Fruit fly (Drosophila melanogaster): ENCODE results near the gene KrT95D.

KrT95D gene

DNA sequence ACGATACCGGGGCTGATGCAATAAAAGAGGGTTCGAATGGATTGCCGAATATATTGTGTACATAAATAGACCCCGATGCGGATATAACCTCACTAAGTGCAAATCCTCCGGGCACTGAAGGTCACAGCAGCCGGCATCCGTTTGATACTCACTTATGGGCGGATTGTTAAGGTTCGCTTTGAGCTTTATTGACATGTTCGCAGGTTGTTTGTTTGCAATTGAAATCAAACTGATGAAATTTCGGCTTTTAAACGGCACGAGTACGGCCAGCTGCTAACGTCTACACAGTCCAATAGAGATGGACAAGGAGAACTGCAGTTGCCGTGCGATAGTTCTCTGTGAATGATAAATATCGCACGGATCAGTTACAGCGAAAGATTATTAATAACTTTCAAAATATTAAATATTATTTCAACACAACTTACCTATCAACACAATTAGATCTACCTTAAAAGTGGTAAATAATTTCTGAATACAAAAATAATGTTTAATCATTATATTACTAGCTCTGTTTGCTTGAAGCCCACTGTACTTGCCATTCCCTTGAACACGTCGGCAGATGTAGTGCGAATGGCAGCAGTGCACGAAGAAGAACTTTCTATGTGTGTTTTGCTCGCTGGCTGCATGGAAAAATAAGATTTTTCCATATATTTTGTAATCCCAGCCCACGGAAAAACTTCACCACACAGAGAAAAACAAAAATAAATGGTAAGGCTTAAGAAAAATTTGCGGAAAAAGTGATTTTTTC, 73.4 kb downstream of the KrT95D start, which contains the start of the genes GluProRS and AP-1sigma (continued):
- TF ChIP-seq B-H2 (GFP tag; optimal IDR thresholded peaks at IDR 0.05) (peak; percentile 86), TFAM (GFP tag; optimal IDR thresholded peaks at IDR 0.05) (no peak), bsh (GFP tag; optimal IDR thresholded peaks at IDR 0.05) (peak in 1 of 2 experiments; percentile 87), CkIIα-i1 (GFP tag; IDR thresholded peaks at IDR 0.05) (0 out of 2 replicates have a peak, but pooled peaks have one; percentile 42), Meics (GFP tag; optimal IDR thresholded peaks at IDR 0.05) (peak; percentile 87), tin (GFP tag; optimal IDR thresholded peaks at IDR 0.05) (peak; percentile 94), HmgD (GFP tag; optimal IDR thresholded peaks at IDR 0.05) (peak; percentile 85), kah (GFP tag; optimal IDR thresholded peaks at IDR 0.05) (peak; percentile 48), mam (GFP tag; optimal IDR thresholded peaks at IDR 0.05) (peak; percentile 90), phol (tag; optimal IDR thresholded peaks at IDR 0.05) (peak; percentile 94), chn (GFP tag; optimal IDR thresholded peaks at IDR 0.05) (peak; percentile 90), lov (optimal IDR thresholded peaks at IDR 0.05) (no peak), lov (GFP tag; IDR thresholded peaks at IDR 0.05) (peak; percentile 86; the same call in 2 of the 3 replicates), zen (tag; optimal IDR thresholded peaks at IDR 0.05) (peak; percentile 87)

- 0 out of 3 replicates have a peak, but pooled peaks have one; percentile 17 for TF ChIP-seq ci (GFP tag; IDR thresholded peaks at IDR 0.05)
- TF ChIP-seq CG17385 (GFP tag; optimal IDR thresholded peaks at IDR 0.05), result peak; percentile 70
- TF ChIP-seq p53 (GFP tag; optimal IDR thresholded peaks at IDR 0.05), result no peak
- TF ChIP-seq hkb (optimal IDR thresholded peaks at IDR 0.05), result no peak
- TF ChIP-seq hkb (GFP tag; IDR thresholded peaks at IDR 0.05), result 0 out of 2 replicates have a peak, but pooled peaks have one; percentile 34
- TF ChIP-seq crp (GFP tag; optimal IDR thresholded peaks at IDR 0.05), result peak in 1 of 2 experiments; percentile 49
- peak in 1 of 2 experiments; percentile 88 for TF ChIP-seq Eip74EF (GFP tag; optimal IDR thresholded peaks at IDR 0.05)
- TF ChIP-seq Trl (optimal IDR thresholded peaks at IDR 0.05), result peak; percentile 61 to 64
- TF ChIP-seq Trl (GFP tag; optimal IDR thresholded peaks at IDR 0.05), result no peak
- no peak for TF ChIP-seq tll (GFP tag; optimal IDR thresholded peaks at IDR 0.05)
- peak; percentile 64 for TF ChIP-seq sens (GFP tag)
- no peak for TF ChIP-seq gt (GFP tag; IDR thresholded peaks at IDR 0.05)
- TF ChIP-seq CG3163 (GFP tag; optimal IDR thresholded peaks at IDR 0.05), result peak; percentile 66
- TF ChIP-seq Oli (tag; optimal IDR thresholded peaks at IDR 0.05), result no peak
- peak; percentile 30; the same call in 1 of the 3 replicates for TF ChIP-seq row (GFP tag; IDR thresholded peaks at IDR 0.05)
- no peak for TF ChIP-seq phol (tag; optimal IDR thresholded peaks at IDR 0.05)
- TF ChIP-seq Dref (GFP tag; IDR thresholded peaks at IDR 0.05), result no peak
- TF ChIP-seq Blimp-1 (GFP tag; optimal IDR thresholded peaks at IDR 0.05), result peak; percentile 93
- TF ChIP-seq D19A (tag; optimal IDR thresholded peaks at IDR 0.05), result peak; percentile 81
- 0 out of 2 replicates have a peak, but pooled peaks have one; percentile 18 for TF ChIP-seq bbx (GFP tag; IDR thresholded peaks at IDR 0.05; ENCODE audit: partially characterized antibody)
- peak; percentile 40 for TF ChIP-seq nom (GFP tag; optimal IDR thresholded peaks at IDR 0.05)
Measured at dm6 chr3R:23955380-23955779, 76.2 kb downstream of the KrT95D start.

- TF ChIP-seq CG6854 (GFP tag; optimal IDR thresholded peaks at IDR 0.05) (no peak), Drgx (GFP tag; IDR thresholded peaks at IDR 0.05) (peak; percentile 56; the same call in 1 of the 2 replicates), gce (GFP tag; IDR thresholded peaks at IDR 0.05) (0 out of 3 replicates have a peak, but pooled peaks have one; percentile 18), nom (GFP tag; optimal IDR thresholded peaks at IDR 0.05) (peak; percentile 86), Jarid2 (GFP tag; optimal IDR thresholded peaks at IDR 0.05) (no peak), Adf1 (GFP tag; IDR thresholded peaks at IDR 0.05) (peak; percentile 29; the same call in 1 of the 2 replicates), bsh (GFP tag; optimal IDR thresholded peaks at IDR 0.05) (peak in 1 of 2 experiments; percentile 82), Chrac-16 (GFP tag; optimal IDR thresholded peaks at IDR 0.05) (no peak), slbo (GFP tag; IDR thresholded peaks at IDR 0.05) (0 out of 2 replicates have a peak, but pooled peaks have one; percentile 29), corto (GFP tag; optimal IDR thresholded peaks at IDR 0.05) (peak; percentile 85), HHEX (GFP tag; optimal IDR thresholded peaks at IDR 0.05) (no peak), CG3847 (GFP tag; IDR thresholded peaks at IDR 0.05) (0 out of 2 replicates have a peak, but pooled peaks have one; percentile 19), cg (GFP tag; optimal IDR thresholded peaks at IDR 0.05) (peak; percentile 20)
Measured at dm6 chr3R:23948466-23949413, 82.9 kb downstream of the KrT95D start.

All from whole organism, embryonic.